Fruit fly (Drosophila melanogaster) whole organism, embryonic: Measurements from ENCODE around the gene M6.

Experiments
- Ada2b ChIP-seq: fragments of 200-800 bp; sonication (Bioruptor generic); IDR thresholded peaks from 2 replicates; pipeline ENCODE4 v1.3.6; 2022; ENCODE audit warnings: missing biosample characterization, missing genetic modification characterization
- Atf-2 ChIP-seq: fragments of 200-800 bp; sonication (Bioruptor generic); optimal IDR thresholded peaks from 2 replicates; lab custom pipeline; 2016; ENCODE audit warnings: missing biosample characterization, missing genetic modification characterization
- BtbVII ChIP-seq: fragments of 200-800 bp; sonication (Bioruptor generic); optimal IDR thresholded peaks from 3 replicates; lab custom pipeline; 2017; ENCODE audit warnings: missing biosample characterization, mild to moderate bottlenecking, missing genetic modification characterization
- CG10321 ChIP-seq: fragments of 200-800 bp; sonication (Bioruptor generic); IDR thresholded peaks from 2 replicates; pipeline ENCODE4 v1.3.6; 2022; ENCODE audit warnings: missing biosample characterization, missing genetic modification characterization
- CG10462 ChIP-seq: fragments of 200-800 bp; sonication (Bioruptor generic); optimal IDR thresholded peaks from 2 replicates; lab custom pipeline; 2016; ENCODE audit warnings: missing biosample characterization, missing genetic modification characterization
- CG11504 ChIP-seq: fragments of 200-800 bp; sonication (Bioruptor generic); optimal IDR thresholded peaks from 3 replicates; lab custom pipeline; 2019; ENCODE audit warnings: missing biosample characterization, mild to moderate bottlenecking, missing genetic modification characterization, moderate library complexity
- CG1529 ChIP-seq: fragments of 200-800 bp; sonication (Bioruptor generic); optimal IDR thresholded peaks from 3 replicates; lab custom pipeline; 2018; ENCODE audit warnings: missing biosample characterization, missing genetic modification characterization
- CG15601 ChIP-seq: fragments of 200-800 bp; sonication (Bioruptor generic); optimal IDR thresholded peaks from 3 replicates; lab custom pipeline; 2019; ENCODE audit warnings: missing biosample characterization, mild to moderate bottlenecking, missing genetic modification characterization, moderate library complexity
- CG17328 ChIP-seq: fragments of 200-800 bp; sonication (Bioruptor generic); IDR thresholded peaks from 2 replicates; pipeline ENCODE4 v1.3.6; 2022; ENCODE audit warnings: missing biosample characterization, missing genetic modification characterization
- CG17385 ChIP-seq: fragments of 200-800 bp; sonication (Bioruptor generic); optimal IDR thresholded peaks from 3 replicates; lab custom pipeline; 2018; ENCODE audit warnings: missing biosample characterization, mild to moderate bottlenecking, missing genetic modification characterization
- CG1792 ChIP-seq: fragments of 200-800 bp; sonication (Bioruptor generic); optimal IDR thresholded peaks from 2 replicates; lab custom pipeline; 2016; ENCODE audit warnings: missing biosample characterization, missing genetic modification characterization
- CG18764 ChIP-seq: fragments of 200-800 bp; sonication (Bioruptor generic); optimal IDR thresholded peaks from 3 replicates; lab custom pipeline; 2016; ENCODE audit warnings: missing biosample characterization, missing genetic modification characterization
- CG2875 ChIP-seq: fragments of 200-800 bp; sonication (Bioruptor generic); optimal IDR thresholded peaks from 2 replicates; lab custom pipeline; 2017; ENCODE audit warnings: missing biosample characterization, mild to moderate bottlenecking, missing genetic modification characterization, missing genetic modification reagents
- CG30020 ChIP-seq: fragments of 200-800 bp; optimal IDR thresholded peaks from 2 replicates; lab custom pipeline; 2019; ENCODE audit warnings: missing biosample characterization, mild to moderate bottlenecking, missing genetic modification characterization, moderate library complexity
- CG30431 ChIP-seq: fragments of 200-800 bp; sonication (Bioruptor generic); optimal IDR thresholded peaks from 2 replicates; lab custom pipeline; 2017; ENCODE audit warnings: missing biosample characterization, missing genetic modification characterization
- CG32767 ChIP-seq: fragments of 200-800 bp; sonication (Bioruptor generic); IDR thresholded peaks from 2 replicates; pipeline ENCODE4 v1.3.6; 2022; ENCODE audit warnings: missing biosample characterization, missing genetic modification characterization
- CG4328 ChIP-seq: fragments of 200-800 bp; sonication (Bioruptor generic); optimal IDR thresholded peaks from 3 replicates; lab custom pipeline; 2017; ENCODE audit warnings: missing biosample characterization, missing genetic modification reagents, missing genetic modification characterization
- CG4404 ChIP-seq: fragments of 200-800 bp; sonication (Bioruptor generic); IDR thresholded peaks from 2 replicates; pipeline ENCODE4 v1.3.6; 2022; ENCODE audit warnings: missing biosample characterization, missing genetic modification characterization
- CG6654 ChIP-seq: fragments of 200-800 bp; sonication (Bioruptor generic); optimal IDR thresholded peaks from 2 replicates; lab custom pipeline; 2017; ENCODE audit warnings: missing biosample characterization, mild to moderate bottlenecking, missing genetic modification characterization
- CG6689 ChIP-seq: fragments of 200-800 bp; sonication (Bioruptor generic); IDR thresholded peaks from 2 replicates; pipeline ENCODE4 v1.3.6; 2022; ENCODE audit warnings: missing biosample characterization, missing genetic modification characterization
- CG7271 ChIP-seq: fragments of 200-800 bp; sonication (Bioruptor generic); optimal IDR thresholded peaks from 2 replicates; lab custom pipeline; 2018; ENCODE audit warnings: missing biosample characterization, mild to moderate bottlenecking, missing genetic modification characterization, moderate library complexity
- CG7357 ChIP-seq: fragments of 200-800 bp; sonication (Bioruptor generic); IDR thresholded peaks from 3 replicates; pipeline ENCODE4 v1.3.6; 2022; ENCODE audit warnings: missing biosample characterization, missing genetic modification characterization
- CG7963 ChIP-seq: fragments of 200-800 bp; sonication (Bioruptor generic); IDR thresholded peaks from 3 replicates; pipeline ENCODE4 v1.3.6; 2022; ENCODE audit warnings: missing biosample characterization, missing genetic modification characterization; ENCODE audit not compliant: partially characterized antibody
- CG8281 ChIP-seq: fragments of 200-800 bp; sonication (Bioruptor generic); optimal IDR thresholded peaks from 2 replicates; lab custom pipeline; 2018; ENCODE audit warnings: missing biosample characterization, mild to moderate bottlenecking, missing genetic modification characterization, moderate library complexity
- CTCF ChIP-seq: fragments of 200-800 bp; sonication (Bioruptor generic); optimal IDR thresholded peaks from 2 replicates; lab custom pipeline; 2017; ENCODE audit warnings: missing biosample characterization, mild to moderate bottlenecking, missing genetic modification characterization, moderate library complexity
- D ChIP-seq, 2 experiments: fragments of 200-800 bp in 1 of 2; fragments of >200 bp in 1 of 2; sonication (Bioruptor generic) in 1 of 2; optimal IDR thresholded peaks; 2 replicates in 1 of 2; 3 replicates in 1 of 2; lab custom pipeline; 2017; ENCODE audit warnings: mild to moderate bottlenecking in 1 of 2, missing biosample characterization in 1 of 2, missing genetic modification characterization in 1 of 2, missing genetic modification reagents in 1 of 2
- Dip3 ChIP-seq: fragments of 200-800 bp; sonication (Bioruptor generic); optimal IDR thresholded peaks from 3 replicates; lab custom pipeline; 2016; ENCODE audit warnings: missing biosample characterization, missing genetic modification characterization
- Hey ChIP-seq: fragments of 200-800 bp; sonication (Bioruptor generic); optimal IDR thresholded peaks from 3 replicates; lab custom pipeline; 2018; ENCODE audit warnings: missing biosample characterization, mild to moderate bottlenecking, missing genetic modification characterization
- Sry-δ ChIP-seq: fragments of 200-800 bp; sonication (Bioruptor generic); optimal IDR thresholded peaks from 2 replicates; lab custom pipeline; 2016; ENCODE audit warnings: missing biosample characterization, missing genetic modification characterization
- Usf ChIP-seq: fragments of 200-800 bp; sonication (Bioruptor generic); optimal IDR thresholded peaks from 2 replicates; lab custom pipeline; 2017; ENCODE audit warnings: missing genotype, missing biosample characterization, missing genetic modification characterization
- ac ChIP-seq: fragments of 200-800 bp; sonication (Bioruptor generic); optimal IDR thresholded peaks from 3 replicates; lab custom pipeline; 2017; ENCODE audit warnings: missing biosample characterization, mild to moderate bottlenecking, missing genetic modification characterization
- ara ChIP-seq: fragments of 200-800 bp; sonication (Bioruptor generic); IDR thresholded peaks from 2 replicates; pipeline ENCODE4 v1.3.6; 2022; ENCODE audit warnings: missing biosample characterization, missing genetic modification characterization
- ato ChIP-seq: fragments of 200-800 bp; sonication (Bioruptor generic); IDR thresholded peaks from 2 replicates; pipeline ENCODE4 v1.3.6; 2022; ENCODE audit warnings: missing biosample characterization, missing genetic modification characterization; ENCODE audit not compliant: partially characterized antibody
- br ChIP-seq: fragments of >200 bp; optimal IDR thresholded peaks from 2 replicates; lab custom pipeline; 2017
- ems ChIP-seq: fragments of 200-800 bp; sonication (Bioruptor generic); optimal IDR thresholded peaks from 3 replicates; lab custom pipeline; 2016; ENCODE audit warnings: missing biosample characterization, missing genetic modification characterization
- en ChIP-seq: fragments of 200-800 bp; sonication (Bioruptor generic); optimal IDR thresholded peaks from 2 replicates; lab custom pipeline; 2016; ENCODE audit warnings: missing biosample characterization, missing genetic modification characterization
- fd64A ChIP-seq: fragments of 200-800 bp; sonication (Bioruptor generic); optimal IDR thresholded peaks from 3 replicates; lab custom pipeline; 2018; ENCODE audit warnings: missing biosample characterization, mild to moderate bottlenecking, missing genetic modification characterization
- gcm2 ChIP-seq: fragments of 200-800 bp; sonication (Bioruptor generic); optimal IDR thresholded peaks from 2 replicates; lab custom pipeline; 2016; ENCODE audit warnings: missing biosample characterization, missing genetic modification characterization
- hbn ChIP-seq: fragments of 200-800 bp; sonication (Bioruptor generic); IDR thresholded peaks from 2 replicates; pipeline ENCODE4 v1.3.6; 2022; ENCODE audit warnings: missing biosample characterization, missing genetic modification characterization; ENCODE audit not compliant: partially characterized antibody
- nerfin-1 ChIP-seq: fragments of 200-800 bp; sonication (Bioruptor generic); optimal IDR thresholded peaks from 3 replicates; lab custom pipeline; 2019; ENCODE audit warnings: missing biosample characterization, mild to moderate bottlenecking, missing genetic modification characterization, moderate library complexity
- onecut ChIP-seq: fragments of 200-800 bp; sonication (Bioruptor generic); IDR thresholded peaks from 2 replicates; pipeline ENCODE4 v1.3.6; 2022; ENCODE audit warnings: missing biosample characterization, missing genetic modification characterization
- otp ChIP-seq: fragments of 200-800 bp; sonication (Bioruptor generic); IDR thresholded peaks from 3 replicates; pipeline ENCODE4, ENCODE4 v1.3.6; 2022; ENCODE audit warnings: missing biosample characterization, missing genetic modification characterization
- peb ChIP-seq: fragments of 200-800 bp; sonication (Bioruptor generic); IDR thresholded peaks from 2 replicates; pipeline ENCODE4 v1.3.6; 2022; ENCODE audit warnings: missing biosample characterization, missing genetic modification characterization
- pros ChIP-seq: fragments of 200-800 bp; sonication (Bioruptor generic); optimal IDR thresholded peaks from 3 replicates; lab custom pipeline; 2019; ENCODE audit warnings: missing biosample characterization, mild to moderate bottlenecking, missing genetic modification characterization, moderate library complexity
- pum ChIP-seq: fragments of 200-800 bp; sonication (Bioruptor generic); optimal IDR thresholded peaks from 2 replicates; lab custom pipeline; 2016; ENCODE audit warnings: missing biosample characterization, missing genetic modification characterization
- ranshi ChIP-seq: fragments of 200-800 bp; sonication (Bioruptor generic); IDR thresholded peaks from 2 replicates; pipeline ENCODE4 v1.3.6; 2022; ENCODE audit warnings: missing biosample characterization, missing genetic modification characterization
- repo ChIP-seq: fragments of 200-800 bp; sonication (Bioruptor generic); optimal IDR thresholded peaks from 2 replicates; lab custom pipeline; 2016; ENCODE audit warnings: missing biosample characterization, missing genetic modification characterization
- sens-2 ChIP-seq: fragments of 200-800 bp; sonication (Bioruptor generic); IDR thresholded peaks from 2 replicates; pipeline ENCODE4 v1.3.6; 2022; ENCODE audit warnings: missing biosample characterization, missing genetic modification characterization
- sima ChIP-seq: fragments of 200-800 bp; sonication (Bioruptor generic); optimal IDR thresholded peaks from 2 replicates; lab custom pipeline; 2016; ENCODE audit warnings: missing biosample characterization, missing genetic modification characterization
- slp2 ChIP-seq: fragments of 200-800 bp; sonication (Bioruptor generic); optimal IDR thresholded peaks from 2 replicates; lab custom pipeline; 2016; ENCODE audit warnings: missing biosample characterization, missing genetic modification characterization
- vfl ChIP-seq: fragments of 200-800 bp; sonication (Bioruptor generic); optimal IDR thresholded peaks from 2 replicates; lab custom pipeline; 2016; ENCODE audit warnings: missing biosample characterization, missing genetic modification characterization
- wor ChIP-seq: fragments of 200-800 bp; sonication (Bioruptor generic); IDR thresholded peaks from 2 replicates; pipeline ENCODE4 v1.3.6; 2022; ENCODE audit warnings: missing biosample characterization, missing genetic modification characterization

The M6 gene

DNA sequence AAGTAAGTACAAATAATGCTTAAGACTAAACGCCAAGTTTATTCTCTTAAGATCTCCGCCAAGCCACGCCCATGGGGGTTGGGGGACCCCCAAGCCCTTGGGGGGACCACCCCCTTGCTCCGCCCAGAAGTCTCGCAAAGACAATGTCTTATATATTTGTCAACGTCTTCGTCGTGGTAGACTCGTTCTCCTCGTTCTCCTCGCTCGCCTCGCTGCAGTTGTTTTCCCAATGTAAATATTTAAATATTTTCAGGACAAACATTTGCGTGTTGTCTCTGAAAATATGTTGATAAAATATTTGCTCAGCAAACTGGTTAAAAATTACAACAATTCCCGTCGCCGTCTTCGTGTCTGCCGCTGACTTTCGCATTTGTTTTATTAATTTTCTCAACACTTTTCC is 43.4 kb upstream of the M6 start (continued):
- TF ChIP-seq CG7357 (0 out of 3 replicates have a peak, but pooled peaks have one; percentile 12), CG18764 (GFP tag; lab: Kevin White, UChicago) (peak; percentile 34), Dip3 (no peak), Ada2b (GFP tag; lab: Robert Waterston, UW) (no peak), CG15601 (tag; lab: Kevin White, UChicago) (peak; percentile 80), ems (peak; percentile 28), BtbVII (GFP tag; lab: Kevin White, UChicago) (peak; percentile 66), Hey (tag; lab: Kevin White, UChicago) (no peak), otp (GFP tag; lab: Robert Waterston, UW) (peak; percentile 69; the same call in 2 of the 3 replicates), Usf (GFP tag; lab: Kevin White, UChicago) (peak; percentile 52), CG10321 (GFP tag; lab: Robert Waterston, UW) (no peak), onecut (peak; percentile 73), vfl (GFP tag; lab: Kevin White, UChicago) (no peak), wor (GFP tag; lab: Robert Waterston, UW) (no peak), hbn (GFP tag; lab: Robert Waterston, UW) (no peak), Atf-2 (peak; percentile 43), CG32767 (GFP tag; lab: Robert Waterston, UW) (no peak), CG6689 (GFP tag; lab: Robert Waterston, UW) (peak; percentile 57), CG7963 (GFP tag; lab: Robert Waterston, UW) (no peak), sens-2 (GFP tag; lab: Robert Waterston, UW) (no peak), ato (GFP tag; lab: Robert Waterston, UW) (no peak), Sry-δ (GFP tag; lab: Kevin White, UChicago) (no peak), CG30431 (GFP tag; lab: Kevin White, UChicago) (peak; percentile 68), CG4328 (GFP tag; lab: Kevin White, UChicago) (no peak), fd64A (GFP tag; lab: Kevin White, UChicago) (peak; percentile 91), CG11504 (tag; lab: Kevin White, UChicago) (peak; percentile 68), en (no peak), CG17328 (GFP tag; lab: Robert Waterston, UW) (peak; percentile 71), CG2875 (peak; percentile 87), ac (peak; percentile 100), nerfin-1 (tag; lab: Kevin White, UChicago) (peak; percentile 87), CG1529 (peak; percentile 81), CG1792 (GFP tag; lab: Kevin White, UChicago) (peak; percentile 62), CG6654 (GFP tag; lab: Kevin White, UChicago) (peak; percentile 38), CG4404 (GFP tag; lab: Robert Waterston, UW) (peak; percentile 68), slp2 (GFP tag; lab: Kevin White, UChicago) (peak; percentile 25), gcm2 (no peak), pum (peak; percentile 22), ranshi (GFP tag; lab: Robert Waterston, UW) (peak; percentile 23; the same call in 1 of the 2 replicates), CG7271 (tag; lab: Kevin White, UChicago) (peak; percentile 97), D (optimal IDR thresholded peaks at IDR 0.05; lab: Kevin White, UChicago) (no peak), D (GFP tag; optimal IDR thresholded peaks at IDR 0.05; lab: Kevin White, UChicago) (peak; percentile 84), CG8281 (tag; lab: Kevin White, UChicago) (peak; percentile 43), sima (GFP tag; lab: Kevin White, UChicago) (peak; percentile 19), peb (0 out of 2 replicates have a peak, but pooled peaks have one; percentile 14), repo (GFP tag; lab: Kevin White, UChicago) (no peak), CG30020 (tag; lab: Kevin White, UChicago) (no peak), CG17385 (peak; percentile 22), br (lab: Kevin White, UChicago) (no peak), ara (GFP tag; lab: Robert Waterston, UW) (peak; percentile 91), pros (GFP tag; lab: Kevin White, UChicago) (no peak), CG10462 (GFP tag; lab: Kevin White, UChicago) (peak; percentile 30), CTCF (GFP tag; lab: Kevin White, UChicago) (peak; percentile 38)
